Fruit fly (Drosophila melanogaster) whole organism, embryonic: ENCODE results near the gene Pp2C1.

Source experiments
- Abd-B ChIP-seq: fragments of 200-800 bp; sonication (Bioruptor generic); optimal IDR thresholded peaks from 2 replicates; lab custom pipeline; 2018; ENCODE audit warnings: missing biosample characterization, mild to moderate bottlenecking, missing genetic modification characterization, moderate library complexity
- CG1024 ChIP-seq: fragments of 200-800 bp; sonication (Bioruptor generic); IDR thresholded peaks from 2 replicates; pipeline ENCODE4 v1.3.6; 2022; ENCODE audit warnings: missing biosample characterization, missing genetic modification characterization
- CG16779 ChIP-seq: fragments of 200-800 bp; sonication (Bioruptor generic); IDR thresholded peaks from 2 replicates; pipeline ENCODE4 v1.3.6; 2022; ENCODE audit warnings: missing biosample characterization, missing genetic modification characterization
- CG18262 ChIP-seq: fragments of 200-800 bp; optimal IDR thresholded peaks from 3 replicates; lab custom pipeline; 2019; ENCODE audit warnings: missing biosample characterization, mild to moderate bottlenecking, missing genetic modification characterization, moderate library complexity
- CG2712 ChIP-seq: fragments of 200-800 bp; optimal IDR thresholded peaks from 3 replicates; lab custom pipeline; 2019; ENCODE audit warnings: missing biosample characterization, mild to moderate bottlenecking, missing genetic modification characterization, moderate library complexity
- CG7745 ChIP-seq: fragments of 200-800 bp; sonication (Bioruptor generic); optimal IDR thresholded peaks from 2 replicates; lab custom pipeline; 2018; ENCODE audit warnings: missing biosample characterization, mild to moderate bottlenecking, missing genetic modification characterization, moderate library complexity
- Hey ChIP-seq: fragments of 200-800 bp; sonication (Bioruptor generic); optimal IDR thresholded peaks from 3 replicates; lab custom pipeline; 2018; ENCODE audit warnings: missing biosample characterization, mild to moderate bottlenecking, missing genetic modification characterization
- croc ChIP-seq: fragments of 200-800 bp; sonication (Bioruptor generic); conservative IDR thresholded peaks from 3 replicates; pipeline ENCODE4 v1.3.6; 2022; ENCODE audit warnings: missing biosample characterization, missing genetic modification characterization
- jigr1 ChIP-seq: fragments of 200-800 bp; sonication (Bioruptor generic); IDR thresholded peaks from 3 replicates; pipeline ENCODE4 v1.3.6; 2022; ENCODE audit warnings: missing biosample characterization, missing genetic modification characterization
- twi ChIP-seq: fragments of 200-800 bp; optimal IDR thresholded peaks from 2 replicates; lab custom pipeline; 2019; ENCODE audit warnings: missing biosample characterization, mild to moderate bottlenecking, missing genetic modification characterization, moderate library complexity
- zen2 ChIP-seq: fragments of 200-800 bp; sonication (Bioruptor generic); IDR thresholded peaks from 3 replicates; pipeline ENCODE4 v1.3.6; 2022; ENCODE audit warnings: missing biosample characterization, missing genetic modification characterization; ENCODE audit not compliant: partially characterized antibody

dm6 chrX:4664107-4664506 lies 22.6 kb downstream of the Pp2C1 start:
- TF ChIP-seq croc (GFP tag; lab: Robert Waterston, UW) = no peak
- no peak for TF ChIP-seq Hey (tag; lab: Kevin White, UChicago)
- TF ChIP-seq CG18262 (tag; lab: Kevin White, UChicago) = no peak
- TF ChIP-seq CG1024 = no peak
- no peak for TF ChIP-seq CG2712
- no peak for TF ChIP-seq zen2
- TF ChIP-seq CG16779 (GFP tag; lab: Robert Waterston, UW) = no peak
- no peak for TF ChIP-seq jigr1 (GFP tag; lab: Robert Waterston, UW)
- no peak for TF ChIP-seq twi (tag; lab: Kevin White, UChicago)
- no peak for TF ChIP-seq CG7745 (tag; lab: Kevin White, UChicago)
- TF ChIP-seq Abd-B = no peak
